Worm (Caenorhabditis elegans) whole organism, early embryonic: ENCODE measurements around the gene npr-34.

ENCODE experiments used
- B0310.2 ChIP-seq: sonication (generic microtip); optimal IDR thresholded peaks from 2 replicates; lab custom pipeline; 2016; ENCODE audit warnings: mild to moderate bottlenecking, missing genetic modification characterization, missing compliant biosample characterization
- F13C5.2 ChIP-seq: sonication (generic microtip); optimal IDR thresholded peaks from 2 replicates; lab custom pipeline; 2017; ENCODE audit warnings: mild to moderate bottlenecking, missing genetic modification characterization, inconsistent platforms, missing compliant biosample characterization
- aly-1 ChIP-seq: sonication (generic microtip); optimal IDR thresholded peaks from 2 replicates; lab custom pipeline; 2016; ENCODE audit warnings: missing genetic modification characterization, missing compliant biosample characterization
- ama-1 ChIP-seq: fragments of 150-350 bp; optimal IDR thresholded peaks from 2 replicates; lab custom pipeline; 2014
- ceh-13 ChIP-seq: fragments of 200-800 bp; sonication (Bioruptor generic); optimal IDR thresholded peaks from 2 replicates; lab custom pipeline; 2018; ENCODE audit warnings: mild to moderate bottlenecking, missing genetic modification characterization, missing compliant biosample characterization
- ceh-36 ChIP-seq: sonication (generic microtip); optimal IDR thresholded peaks from 2 replicates; lab custom pipeline; 2016; ENCODE audit warnings: missing genetic modification characterization, inconsistent platforms, missing compliant biosample characterization
- ets-7 ChIP-seq: sonication (generic microtip); optimal IDR thresholded peaks from 2 replicates; lab custom pipeline; 2016; ENCODE audit warnings: missing genotype, missing genetic modification characterization, missing compliant biosample characterization
- flt-1 ChIP-seq: fragments of 200-800 bp; sonication (Bioruptor generic); IDR thresholded peaks from 2 replicates; pipeline ENCODE4 v1.3.6; 2022; ENCODE audit warnings: missing genetic modification characterization, missing compliant biosample characterization
- hmbx-1 ChIP-seq: sonication (generic microtip); optimal IDR thresholded peaks from 2 replicates; lab custom pipeline; 2016; ENCODE audit warnings: mild to moderate bottlenecking, missing genetic modification characterization, missing compliant biosample characterization
- hmg-4 ChIP-seq: fragments of 200-800 bp; sonication (Bioruptor generic); optimal IDR thresholded peaks from 2 replicates; lab custom pipeline; 2018; ENCODE audit warnings: mild to moderate bottlenecking, missing genetic modification characterization, missing compliant biosample characterization
- hnd-1 ChIP-seq: sonication (generic microtip); optimal IDR thresholded peaks from 2 replicates; lab custom pipeline; 2016; ENCODE audit warnings: missing genetic modification characterization, missing compliant biosample characterization
- pes-1 ChIP-seq: fragments of 200-800 bp; sonication (Bioruptor generic); IDR thresholded peaks from 2 replicates; pipeline ENCODE4 v1.3.6; 2022; ENCODE audit warnings: missing genetic modification reagents, missing genetic modification characterization, missing compliant biosample characterization
- scrt-1 ChIP-seq: fragments of 200-800 bp; sonication (Bioruptor generic); IDR thresholded peaks from 2 replicates; pipeline ENCODE4 v1.3.6; 2022; ENCODE audit warnings: missing genetic modification characterization, missing compliant biosample characterization
- sea-1 ChIP-seq: fragments of 200-800 bp; sonication (Bioruptor generic); conservative IDR thresholded peaks from 2 replicates; pipeline ENCODE4 v1.3.6; 2022; ENCODE audit warnings: missing genetic modification characterization, missing compliant biosample characterization
- tbx-11 ChIP-seq: fragments of 200-800 bp; sonication (Bioruptor generic); IDR thresholded peaks from 2 replicates; pipeline ENCODE4 v1.3.6; 2022; ENCODE audit warnings: missing genetic modification characterization, missing compliant biosample characterization
- tbx-37 ChIP-seq: fragments of 200-800 bp; sonication (Bioruptor generic); conservative IDR thresholded peaks from 2 replicates; pipeline ENCODE4 v1.3.6; 2022; ENCODE audit warnings: missing genetic modification reagents, missing genetic modification characterization, missing compliant biosample characterization
- tra-4 ChIP-seq: sonication (generic microtip); optimal IDR thresholded peaks from 2 replicates; lab custom pipeline; 2017; ENCODE audit warnings: missing genetic modification characterization, missing compliant biosample characterization

npr-34 gene

DNA sequence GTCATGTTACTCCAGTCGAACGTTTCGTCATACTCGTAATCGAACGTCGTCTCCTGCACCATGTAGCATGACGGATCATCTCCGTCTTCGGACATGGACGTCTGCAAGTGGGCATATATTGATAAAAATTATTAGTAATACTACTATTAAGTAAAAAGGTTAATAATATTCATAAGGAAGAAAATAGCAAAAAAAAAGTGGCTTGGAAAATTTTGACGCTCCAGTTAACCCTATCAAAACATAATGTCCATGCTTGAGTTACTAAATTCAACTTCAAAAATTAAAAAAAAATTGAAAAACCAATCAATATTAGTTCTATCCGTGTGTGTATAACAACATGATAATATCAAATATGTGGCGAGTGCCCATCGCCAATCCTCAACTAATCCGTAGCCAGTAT, at the start of gene npr-34:
Gene npr-34 (minus strand): TSS at position 101 of the 400 bp plus-strand sequence.
- TF ChIP-seq aly-1 (tag; lab: Kevin White, UChicago), result no peak
- no peak for TF ChIP-seq ets-7 (tag; lab: Kevin White, UChicago)
- TF ChIP-seq pes-1, result no peak
- no peak for TF ChIP-seq ceh-13 (GFP tag; lab: Kevin White, UChicago)
- TF ChIP-seq ceh-36, result no peak
- TF ChIP-seq F13C5.2, result no peak
- TF ChIP-seq B0310.2 (tag; lab: Kevin White, UChicago), result no peak
- no peak for TF ChIP-seq flt-1 (GFP tag; lab: Robert Waterston, UW)
- no peak for TF ChIP-seq ama-1
- TF ChIP-seq hmbx-1 (tag; lab: Kevin White, UChicago), result no peak
- TF ChIP-seq tbx-37 (GFP tag; lab: Robert Waterston, UW), result no peak
- no peak for TF ChIP-seq sea-1 (GFP tag; lab: Robert Waterston, UW)
- TF ChIP-seq tbx-11 (GFP tag; lab: Robert Waterston, UW), result no peak
- TF ChIP-seq hmg-4 (GFP tag; lab: Kevin White, UChicago), result no peak

- TF ChIP-seq ceh-13 (GFP tag; lab: Kevin White, UChicago) (no peak), hmbx-1 (tag; lab: Kevin White, UChicago) (no peak), hnd-1 (tag; lab: Kevin White, UChicago) (no peak), ets-7 (tag; lab: Kevin White, UChicago) (no peak), tbx-37 (GFP tag; lab: Robert Waterston, UW) (no peak), hmg-4 (GFP tag; lab: Kevin White, UChicago) (no peak), flt-1 (GFP tag; lab: Robert Waterston, UW) (no peak), tra-4 (tag; lab: Kevin White, UChicago) (no peak), tbx-11 (GFP tag; lab: Robert Waterston, UW) (no peak), F13C5.2 (no peak), aly-1 (tag; lab: Kevin White, UChicago) (no peak), pes-1 (no peak), scrt-1 (GFP tag; lab: Robert Waterston, UW) (no peak), ama-1 (no peak), ceh-36 (no peak), sea-1 (GFP tag; lab: Robert Waterston, UW) (no peak)
These were observed 46.9 kb upstream of the npr-34 start, which contains the start of gene Y54E2A.9 for ce11 chrII:14785906-14786305. Gene Y54E2A.9 (minus strand): TSS chrII:14786006.

ce11 chrII:14779851-14780250, 40.8 kb upstream of the npr-34 start:
- no peak for TF ChIP-seq hmg-4 (GFP tag; lab: Kevin White, UChicago)
- TF ChIP-seq F13C5.2, result no peak

DNA sequence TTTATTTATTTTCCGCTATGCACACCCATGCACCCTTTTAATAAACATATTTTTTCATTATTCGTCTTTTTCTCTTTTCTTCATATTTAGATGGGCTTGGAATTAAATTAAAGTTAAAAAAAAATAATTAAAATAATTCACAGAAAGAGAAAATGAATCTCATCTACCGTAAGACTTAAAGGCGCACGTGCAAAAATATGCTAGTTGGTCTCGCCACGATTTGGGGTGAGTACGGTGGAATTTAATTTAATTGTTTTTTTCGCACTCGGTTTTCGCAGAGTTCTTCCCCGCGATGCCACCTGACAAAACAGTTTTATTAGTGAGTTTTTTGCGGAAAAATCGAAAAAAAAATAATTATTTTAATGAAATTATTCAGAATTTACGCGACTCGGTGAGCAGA, 39.0 kb upstream of the npr-34 start, which contains the start of gene Y54E2A.8:
Gene Y54E2A.8 (plus strand): TSS at position 254 of the 400 bp plus-strand sequence.
- TF ChIP-seq ceh-36, result no peak
- TF ChIP-seq hmbx-1 (tag; lab: Kevin White, UChicago), result no peak
- TF ChIP-seq sea-1 (GFP tag; lab: Robert Waterston, UW), result no peak
- TF ChIP-seq tbx-11 (GFP tag; lab: Robert Waterston, UW), result no peak
- TF ChIP-seq ama-1, result no peak
- TF ChIP-seq tbx-37 (GFP tag; lab: Robert Waterston, UW), result no peak
- no peak for TF ChIP-seq hnd-1 (tag; lab: Kevin White, UChicago)
- TF ChIP-seq ceh-13 (GFP tag; lab: Kevin White, UChicago), result no peak
- TF ChIP-seq scrt-1 (GFP tag; lab: Robert Waterston, UW), result no peak
- TF ChIP-seq tra-4 (tag; lab: Kevin White, UChicago), result no peak
- no peak for TF ChIP-seq hmg-4 (GFP tag; lab: Kevin White, UChicago)
- no peak for TF ChIP-seq ets-7 (tag; lab: Kevin White, UChicago)
- TF ChIP-seq flt-1 (GFP tag; lab: Robert Waterston, UW), result no peak
- TF ChIP-seq aly-1 (tag; lab: Kevin White, UChicago), result no peak
- TF ChIP-seq B0310.2 (tag; lab: Kevin White, UChicago), result no peak
- no peak for TF ChIP-seq pes-1
- no peak for TF ChIP-seq F13C5.2

- TF ChIP-seq hmbx-1 (tag; lab: Kevin White, UChicago), result no peak
- no peak for TF ChIP-seq ama-1
- no peak for TF ChIP-seq sea-1 (GFP tag; lab: Robert Waterston, UW)
- no peak for TF ChIP-seq aly-1 (tag; lab: Kevin White, UChicago)
- TF ChIP-seq ceh-36, result no peak
- TF ChIP-seq hnd-1 (tag; lab: Kevin White, UChicago), result no peak
- TF ChIP-seq ceh-13 (GFP tag; lab: Kevin White, UChicago), result no peak
- no peak for TF ChIP-seq hmg-4 (GFP tag; lab: Kevin White, UChicago)
- TF ChIP-seq F13C5.2, result no peak
- no peak; the same call in 1 of the 2 replicates for TF ChIP-seq pes-1
- no peak for TF ChIP-seq B0310.2 (tag; lab: Kevin White, UChicago)
- TF ChIP-seq tra-4 (tag; lab: Kevin White, UChicago), result no peak
- TF ChIP-seq tbx-37 (GFP tag; lab: Robert Waterston, UW), result no peak
- no peak for TF ChIP-seq flt-1 (GFP tag; lab: Robert Waterston, UW)
- TF ChIP-seq tbx-11 (GFP tag; lab: Robert Waterston, UW), result no peak
- no peak for TF ChIP-seq scrt-1 (GFP tag; lab: Robert Waterston, UW)
- TF ChIP-seq ets-7 (tag; lab: Kevin White, UChicago), result no peak
These were observed 34.1 kb upstream of the npr-34 start, which contains the start of gene Y54E2A.7 for ce11 chrII:14772956-14773788. Gene Y54E2A.7 (minus strand): TSS chrII:14773006.

DNA sequence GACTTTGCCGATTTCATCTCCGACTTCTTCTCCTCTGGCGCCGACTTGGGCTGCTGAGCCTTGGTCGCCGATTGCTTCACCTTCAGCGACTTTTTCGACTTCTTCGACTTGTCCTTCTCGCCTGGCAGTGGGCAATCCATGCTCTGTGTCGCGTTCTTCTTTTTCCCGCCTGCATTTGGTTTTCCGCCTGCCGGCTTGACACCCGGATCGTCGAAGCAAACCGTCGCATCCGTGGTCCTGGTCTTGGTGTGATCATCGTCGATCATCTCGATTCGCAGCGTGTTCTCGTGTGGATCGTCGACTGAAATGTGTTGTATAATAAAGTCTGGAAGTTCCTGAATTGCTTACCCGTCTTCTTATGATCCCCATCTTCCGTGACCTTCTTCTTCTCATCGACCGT, 33.1 kb upstream of the npr-34 start:
- no peak for TF ChIP-seq B0310.2 (tag; lab: Kevin White, UChicago)

ce11 chrII:14771096-14771495, 32.1 kb upstream of the npr-34 start:
- TF ChIP-seq sea-1 (GFP tag; lab: Robert Waterston, UW), result no peak
- TF ChIP-seq F13C5.2, result no peak
- TF ChIP-seq flt-1 (GFP tag; lab: Robert Waterston, UW), result no peak
- no peak for TF ChIP-seq ama-1
- no peak for TF ChIP-seq pes-1
- TF ChIP-seq ceh-36, result no peak
- no peak for TF ChIP-seq tbx-37 (GFP tag; lab: Robert Waterston, UW)
- no peak for TF ChIP-seq tbx-11 (GFP tag; lab: Robert Waterston, UW)
- no peak for TF ChIP-seq hmg-4 (GFP tag; lab: Kevin White, UChicago)
- TF ChIP-seq tra-4 (tag; lab: Kevin White, UChicago), result no peak
- TF ChIP-seq hmbx-1 (tag; lab: Kevin White, UChicago), result no peak
